Worm (Caenorhabditis elegans) whole organism, L3 larva: ENCODE measurements around the gene F10C2.3.

Source experiments
- R02D3.7 ChIP-seq: fragments of 150-350 bp; optimal IDR thresholded peaks from 2 replicates; lab custom pipeline; 2014; ENCODE audit warnings: missing biosample characterization, missing genetic modification characterization
- ZK546.5 ChIP-seq: sonication (generic microtip); optimal IDR thresholded peaks from 2 replicates; lab custom pipeline; 2017; ENCODE audit warnings: missing biosample characterization, missing genetic modification characterization
- aly-2 ChIP-seq: fragments of 150-350 bp; optimal IDR thresholded peaks from 2 replicates; lab custom pipeline; 2014; ENCODE audit warnings: missing biosample characterization, missing genetic modification characterization
- ama-1 ChIP-seq: fragments of 150-350 bp; optimal IDR thresholded peaks from 2 replicates; lab custom pipeline; 2018
- ceh-16 ChIP-seq: sonication (generic microtip); optimal IDR thresholded peaks from 2 replicates; lab custom pipeline; 2017; ENCODE audit warnings: missing biosample characterization, missing genetic modification characterization
- ceh-28 ChIP-seq: fragments of 150-350 bp; optimal IDR thresholded peaks from 2 replicates; lab custom pipeline; 2014; ENCODE audit warnings: missing biosample characterization, missing genetic modification reagents, missing genetic modification characterization
- ceh-82 ChIP-seq: fragments of 150-350 bp; optimal IDR thresholded peaks from 2 replicates; lab custom pipeline; 2014; ENCODE audit warnings: missing biosample characterization, missing genetic modification characterization
- ceh-9 ChIP-seq: sonication (generic microtip); optimal IDR thresholded peaks from 2 replicates; lab custom pipeline; 2018; ENCODE audit warnings: missing biosample characterization, missing genetic modification characterization
- daf-12 ChIP-seq: fragments of 150-350 bp; optimal IDR thresholded peaks from 2 replicates; lab custom pipeline; 2014; ENCODE audit warnings: missing biosample characterization, missing genetic modification reagents, missing genetic modification characterization
- egl-27 ChIP-seq: sonication (generic microtip); optimal IDR thresholded peaks from 4 replicates; lab custom pipeline; 2017; ENCODE audit warnings: missing biosample characterization, missing genetic modification reagents, missing genetic modification characterization
- egl-5 ChIP-seq: fragments of 150-350 bp; optimal IDR thresholded peaks from 2 replicates; lab custom pipeline; 2017; ENCODE audit warnings: missing biosample characterization, missing genetic modification reagents, missing genetic modification characterization, inconsistent platforms
- elt-1 ChIP-seq: fragments of 150-350 bp; optimal IDR thresholded peaks from 2 replicates; lab custom pipeline; 2014; ENCODE audit warnings: missing biosample characterization, missing genetic modification characterization
- elt-2 ChIP-seq: sonication (generic microtip); optimal IDR thresholded peaks from 2 replicates; lab custom pipeline; 2016; ENCODE audit warnings: missing genetic modification reagents, mild to moderate bottlenecking, missing genetic modification characterization, missing compliant biosample characterization
- elt-3 ChIP-seq, 3 experiments: fragments of 150-350 bp in 1 of 3; sonication (generic microtip) in 2 of 3; optimal IDR thresholded peaks; 2 replicates in 2 of 3; 4 replicates in 1 of 3; lab custom pipeline; 2014 to 2017; ENCODE audit warnings: missing biosample characterization in 3 of 3, missing genetic modification characterization in 3 of 3
- eor-1 ChIP-seq, 2 experiments: fragments of 150-350 bp; optimal IDR thresholded peaks; 2 replicates each; lab custom pipeline; 2014 to 2018; ENCODE audit warnings: missing biosample characterization in 2 of 2, missing genetic modification characterization in 2 of 2
- fkh-10 ChIP-seq: sonication (generic microtip); optimal IDR thresholded peaks from 2 replicates; lab custom pipeline; 2017; ENCODE audit warnings: missing biosample characterization, missing genetic modification reagents, missing genetic modification characterization
- fkh-2 ChIP-seq: fragments of 150-350 bp; optimal IDR thresholded peaks from 2 replicates; lab custom pipeline; 2014; ENCODE audit warnings: missing biosample characterization, missing genetic modification reagents, missing genetic modification characterization
- fos-1 ChIP-seq: fragments of 150-350 bp; optimal IDR thresholded peaks from 2 replicates; lab custom pipeline; 2014; ENCODE audit warnings: missing biosample characterization, missing genetic modification characterization
- hmg-11 ChIP-seq: sonication (generic microtip); optimal IDR thresholded peaks from 2 replicates; lab custom pipeline; 2016; ENCODE audit warnings: missing genetic modification characterization, missing compliant biosample characterization
- jun-1 ChIP-seq: fragments of 150-350 bp; optimal IDR thresholded peaks from 2 replicates; lab custom pipeline; 2014; ENCODE audit warnings: missing biosample characterization, missing genetic modification reagents, missing genetic modification characterization
- lin-15B ChIP-seq: fragments of 150-350 bp; optimal IDR thresholded peaks from 2 replicates; lab custom pipeline; 2014; ENCODE audit warnings: missing biosample characterization, missing genetic modification characterization
- lin-39 ChIP-seq: fragments of 150-350 bp; optimal IDR thresholded peaks from 2 replicates; lab custom pipeline; 2018; ENCODE audit warnings: missing biosample characterization, missing genetic modification reagents, missing genetic modification characterization
- lsy-12 ChIP-seq: sonication (generic microtip); optimal IDR thresholded peaks from 2 replicates; lab custom pipeline; 2016; ENCODE audit warnings: mild to moderate bottlenecking, missing genetic modification characterization, missing compliant biosample characterization
- mdl-1 ChIP-seq: fragments of 150-350 bp; optimal IDR thresholded peaks from 2 replicates; lab custom pipeline; 2014; ENCODE audit warnings: missing biosample characterization, missing genetic modification characterization
- mml-1 ChIP-seq: fragments of 150-350 bp; sonication (generic microtip); optimal IDR thresholded peaks from 3 replicates; lab custom pipeline; 2014; ENCODE audit warnings: missing biosample characterization, missing genetic modification characterization
- nfya-1 ChIP-seq: sonication (generic microtip); optimal IDR thresholded peaks from 2 replicates; lab custom pipeline; 2017; ENCODE audit warnings: missing genetic modification characterization, mild to moderate bottlenecking, missing compliant biosample characterization, antibody characterized with exemption, moderate library complexity; ENCODE audit not compliant: insufficient read depth
- nhr-11 ChIP-seq: fragments of 150-350 bp; optimal IDR thresholded peaks from 2 replicates; lab custom pipeline; 2014; ENCODE audit warnings: missing biosample characterization, missing genetic modification characterization
- nhr-12 ChIP-seq: fragments of 150-350 bp; optimal IDR thresholded peaks from 2 replicates; lab custom pipeline; 2014; ENCODE audit warnings: missing biosample characterization, missing genetic modification characterization
- nhr-23 ChIP-seq: fragments of 150-350 bp; optimal IDR thresholded peaks from 2 replicates; lab custom pipeline; 2014; ENCODE audit warnings: missing biosample characterization, missing genetic modification reagents, missing genetic modification characterization
- nhr-237 ChIP-seq: fragments of 150-350 bp; optimal IDR thresholded peaks from 2 replicates; lab custom pipeline; 2014; ENCODE audit warnings: missing biosample characterization, missing genetic modification characterization
- nhr-25 ChIP-seq: sonication (generic microtip); optimal IDR thresholded peaks from 2 replicates; lab custom pipeline; 2017; ENCODE audit warnings: missing biosample characterization, missing genetic modification characterization
- nhr-28 ChIP-seq: fragments of 150-350 bp; optimal IDR thresholded peaks from 2 replicates; lab custom pipeline; 2014; ENCODE audit warnings: missing biosample characterization, missing genetic modification characterization
- nhr-43 ChIP-seq: sonication (generic microtip); optimal IDR thresholded peaks from 2 replicates; lab custom pipeline; 2016; ENCODE audit warnings: mild to moderate bottlenecking, missing genetic modification characterization, missing compliant biosample characterization; ENCODE audit not compliant: poor library complexity, severe bottlenecking
- nhr-67 ChIP-seq: fragments of 150-350 bp; optimal IDR thresholded peaks from 2 replicates; lab custom pipeline; 2014; ENCODE audit warnings: missing biosample characterization, missing genetic modification characterization
- nhr-76 ChIP-seq: fragments of 150-350 bp; sonication (generic microtip); optimal IDR thresholded peaks from 5 replicates; lab custom pipeline; 2014; ENCODE audit warnings: missing biosample characterization, missing genetic modification characterization
- nhr-77 ChIP-seq: fragments of 150-350 bp; optimal IDR thresholded peaks from 2 replicates; lab custom pipeline; 2014; ENCODE audit warnings: missing biosample characterization, missing genetic modification characterization
- pha-4 ChIP-seq: fragments of 150-350 bp; optimal IDR thresholded peaks from 2 replicates; lab custom pipeline; 2014; ENCODE audit warnings: missing biosample characterization, missing genetic modification reagents, missing genetic modification characterization
- pqm-1 ChIP-seq: fragments of 150-350 bp; optimal IDR thresholded peaks from 2 replicates; lab custom pipeline; 2017; ENCODE audit warnings: missing biosample characterization, missing genetic modification characterization, inconsistent platforms
- sea-2 ChIP-seq: fragments of 150-350 bp; sonication (generic microtip); optimal IDR thresholded peaks from 4 replicates; lab custom pipeline; 2014; ENCODE audit warnings: missing biosample characterization, missing genetic modification reagents, missing genetic modification characterization
- skn-1 ChIP-seq: fragments of 150-350 bp; optimal IDR thresholded peaks from 2 replicates; lab custom pipeline; 2014; ENCODE audit warnings: missing biosample characterization, missing genetic modification characterization
- snpc-4 ChIP-seq: fragments of 150-350 bp; optimal IDR thresholded peaks from 2 replicates; lab custom pipeline; 2014; ENCODE audit warnings: missing biosample characterization, missing genetic modification characterization
- tbx-2 ChIP-seq: sonication (generic microtip); optimal IDR thresholded peaks from 2 replicates; lab custom pipeline; 2016; ENCODE audit warnings: mild to moderate bottlenecking, missing genetic modification characterization, missing compliant biosample characterization
- unc-39 ChIP-seq: sonication (generic microtip); optimal IDR thresholded peaks from 4 replicates; lab custom pipeline; 2017; ENCODE audit warnings: missing biosample characterization, missing genetic modification characterization
- unc-62 ChIP-seq: fragments of 150-350 bp; sonication (generic microtip); optimal IDR thresholded peaks from 4 replicates; lab custom pipeline; 2014; ENCODE audit warnings: missing biosample characterization, missing genetic modification reagents, missing genetic modification characterization
- zag-1 ChIP-seq: fragments of 150-350 bp; optimal IDR thresholded peaks from 2 replicates; lab custom pipeline; 2014; ENCODE audit warnings: missing biosample characterization, missing genetic modification characterization
- ztf-11 ChIP-seq: fragments of 150-350 bp; optimal IDR thresholded peaks from 2 replicates; lab custom pipeline; 2014; ENCODE audit warnings: missing biosample characterization, missing genetic modification characterization
- ztf-4 ChIP-seq: fragments of 150-350 bp; optimal IDR thresholded peaks from 2 replicates; lab custom pipeline; 2014; ENCODE audit warnings: missing biosample characterization, missing genetic modification characterization

The F10C2.3 gene

DNA sequence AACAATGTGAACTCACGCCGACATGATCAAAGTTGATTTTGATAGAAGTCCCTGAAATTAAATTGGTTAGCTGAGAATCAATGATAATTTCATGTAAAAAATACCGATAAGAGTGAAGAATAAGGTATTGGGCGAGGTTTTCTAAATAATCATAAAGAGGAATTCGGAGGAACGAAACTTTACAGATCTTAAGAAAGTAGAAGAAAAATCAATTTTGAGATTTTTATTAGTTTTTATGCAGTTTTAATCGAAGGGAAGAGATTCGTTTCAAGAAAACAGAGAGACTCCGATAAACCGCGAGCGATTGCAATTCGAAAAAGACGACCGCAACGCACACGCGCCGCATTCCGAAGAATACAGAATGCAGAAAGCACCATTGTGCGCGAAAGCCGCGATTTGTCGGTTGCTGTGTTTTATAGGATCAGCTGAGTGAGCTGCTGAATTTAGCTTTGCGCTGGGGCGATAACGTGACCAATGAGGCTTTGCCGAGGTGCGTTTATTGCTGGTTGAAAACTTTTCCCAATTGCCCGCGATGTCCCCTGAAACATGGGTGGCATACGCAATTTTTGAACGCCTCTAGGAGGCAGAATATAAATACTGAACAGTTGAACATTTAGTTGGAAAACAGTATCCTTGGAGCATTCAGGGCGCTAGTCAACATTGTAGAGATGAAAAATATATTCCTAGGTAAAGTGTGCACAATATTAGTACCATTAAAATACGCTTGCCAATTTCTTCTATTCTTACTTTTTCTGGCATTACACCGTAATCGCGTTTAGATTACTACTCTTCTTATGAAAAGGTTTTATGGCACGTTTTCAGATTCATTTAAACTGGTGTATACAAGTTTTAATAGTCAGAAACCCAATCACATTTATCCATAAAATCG lies 40.2 kb upstream of the F10C2.3 start, which contains the start of gene snr-4 (continued):
- TF ChIP-seq nhr-23 (tag; lab: Kevin White, UChicago): peak; percentile 94
- no peak for TF ChIP-seq ceh-9 (tag; lab: Kevin White, UChicago)
- TF ChIP-seq elt-2 (tag; lab: Kevin White, UChicago): peak; percentile 76
- peak; percentile 83 for TF ChIP-seq hmg-11 (tag; lab: Kevin White, UChicago)
- TF ChIP-seq snpc-4 (tag; lab: Kevin White, UChicago): peak; percentile 100
- TF ChIP-seq R02D3.7 (tag; lab: Kevin White, UChicago): peak; percentile 86
- TF ChIP-seq lsy-12 (tag; lab: Kevin White, UChicago): peak; percentile 92
- TF ChIP-seq unc-39: no peak
- TF ChIP-seq nhr-11 (tag; lab: Kevin White, UChicago): peak; percentile 70
- TF ChIP-seq elt-3 (tag; optimal IDR thresholded peaks at IDR 0.05; lab: Kevin White, UChicago): peak in 1 of 3 experiments; percentile 83
- peak; percentile 74 for TF ChIP-seq fos-1
- TF ChIP-seq nhr-43: peak; percentile 90
- no peak for TF ChIP-seq nhr-67 (tag; lab: Kevin White, UChicago)
- TF ChIP-seq nfya-1: peak; percentile 96
- peak; percentile 87 for TF ChIP-seq skn-1
- TF ChIP-seq nhr-237 (tag; lab: Kevin White, UChicago): no peak
- peak; percentile 88 for TF ChIP-seq nhr-77 (tag; lab: Kevin White, UChicago)
- peak; percentile 56 for TF ChIP-seq fkh-10 (GFP tag; lab: Kevin White, UChicago)
- no peak for TF ChIP-seq nhr-28

- TF ChIP-seq mdl-1 (no peak), elt-2 (tag; lab: Kevin White, UChicago) (peak; percentile 29), R02D3.7 (tag; lab: Kevin White, UChicago) (peak; percentile 3), lsy-12 (tag; lab: Kevin White, UChicago) (no peak), fkh-10 (GFP tag; lab: Kevin White, UChicago) (no peak), unc-39 (no peak), snpc-4 (tag; lab: Kevin White, UChicago) (peak; percentile 90), ceh-16 (no peak), nhr-12 (tag; lab: Kevin White, UChicago) (no peak), ztf-11 (tag; lab: Kevin White, UChicago) (no peak), nhr-11 (tag; lab: Kevin White, UChicago) (no peak), aly-2 (tag; lab: Kevin White, UChicago) (no peak), ceh-28 (tag; lab: Kevin White, UChicago) (no peak), eor-1 (tag; optimal IDR thresholded peaks at IDR 0.05; lab: Kevin White, UChicago) (no peak), fos-1 (no peak), unc-62 (GFP tag; lab: Kevin White, UChicago) (no peak), ceh-82 (tag; lab: Kevin White, UChicago) (no peak), ztf-4 (tag; lab: Kevin White, UChicago) (no peak), nhr-23 (tag; lab: Kevin White, UChicago) (peak; percentile 85), ceh-9 (tag; lab: Kevin White, UChicago) (no peak), nhr-25 (tag; lab: Kevin White, UChicago) (peak; percentile 70), nhr-43 (peak; percentile 5), egl-5 (tag; lab: Kevin White, UChicago) (peak; percentile 36), lin-15B (tag; lab: Kevin White, UChicago) (peak; percentile 90), nhr-76 (no peak), zag-1 (tag; lab: Kevin White, UChicago) (no peak), tbx-2 (tag; lab: Kevin White, UChicago) (no peak), daf-12 (tag; lab: Kevin White, UChicago) (no peak), pha-4 (tag; lab: Kevin White, UChicago) (peak; percentile 89), pqm-1 (tag; lab: Kevin White, UChicago) (no peak), sea-2 (GFP tag; lab: Kevin White, UChicago) (no peak), nhr-28 (no peak), lin-39 (peak; percentile 45), ZK546.5 (tag; lab: Kevin White, UChicago) (no peak), nhr-67 (tag; lab: Kevin White, UChicago) (no peak), elt-1 (peak; percentile 9), jun-1 (tag; lab: Kevin White, UChicago) (no peak), nfya-1 (peak; percentile 84), fkh-2 (tag; lab: Kevin White, UChicago) (no peak), ama-1 (lab: Kevin White, UChicago) (no peak), nhr-77 (tag; lab: Kevin White, UChicago) (no peak), hmg-11 (tag; lab: Kevin White, UChicago) (peak; percentile 14), mml-1 (tag; lab: Kevin White, UChicago) (no peak), elt-3 (tag; optimal IDR thresholded peaks at IDR 0.05; lab: Kevin White, UChicago) (no peak), egl-27 (tag; lab: Kevin White, UChicago) (no peak), nhr-237 (tag; lab: Kevin White, UChicago) (no peak), skn-1 (peak; percentile 98)
Measured at ce11 chrV:11982309-11982708, 37.8 kb upstream of the F10C2.3 start, which contains the start of gene rpt-1. TSS of gene rpt-1 (minus strand) at chrV:11982397.
